Worm (Caenorhabditis elegans) whole organism, mixed stage, embryonic: ENCODE measurements around the gene F19C7.4.
A peak's percentile ranks its signal among the peaks of the same experiment; 100 is the strongest.

Experiments
- M03D4.4 ChIP-seq: sonication (generic microtip); optimal IDR thresholded peaks from 2 replicates; lab custom pipeline; 2017; ENCODE audit warnings: mild to moderate bottlenecking, missing genetic modification characterization, missing compliant biosample characterization
- bed-3 ChIP-seq: fragments of 200-800 bp; sonication (Bioruptor generic); optimal IDR thresholded peaks from 3 replicates; lab custom pipeline; 2018; ENCODE audit warnings: mild to moderate bottlenecking, missing genetic modification characterization, moderate library complexity, missing compliant biosample characterization
- blmp-1 ChIP-seq: fragments of 150-350 bp; optimal IDR thresholded peaks from 2 replicates; lab custom pipeline; 2014; ENCODE audit warnings: missing biosample characterization, missing genetic modification characterization
- ceh-39 ChIP-seq: fragments of 150-350 bp; optimal IDR thresholded peaks from 2 replicates; lab custom pipeline; 2014; ENCODE audit warnings: missing biosample characterization, missing genetic modification characterization
- ceh-43 ChIP-seq: fragments of 200-800 bp; sonication (Bioruptor generic); optimal IDR thresholded peaks from 2 replicates; lab custom pipeline; 2018; ENCODE audit warnings: mild to moderate bottlenecking, missing genetic modification characterization, moderate library complexity, missing compliant biosample characterization
- ceh-83 ChIP-seq: fragments of 200-800 bp; sonication (Bioruptor generic); optimal IDR thresholded peaks from 2 replicates; lab custom pipeline; 2018; ENCODE audit warnings: mild to moderate bottlenecking, missing genetic modification characterization, missing compliant biosample characterization
- ces-1 ChIP-seq: fragments of 150-350 bp; optimal IDR thresholded peaks from 2 replicates; lab custom pipeline; 2014; ENCODE audit warnings: missing biosample characterization, missing genetic modification reagents, missing genetic modification characterization
- cnd-1 ChIP-seq: fragments of 200-800 bp; sonication (Bioruptor generic); optimal IDR thresholded peaks from 2 replicates; lab custom pipeline; 2018; ENCODE audit warnings: mild to moderate bottlenecking, missing genetic modification characterization, missing compliant biosample characterization
- drap-1 ChIP-seq: fragments of 200-800 bp; sonication (Bioruptor generic); optimal IDR thresholded peaks from 3 replicates; lab custom pipeline; 2018; ENCODE audit warnings: mild to moderate bottlenecking, missing genetic modification characterization, missing compliant biosample characterization
- elt-1 ChIP-seq: sonication (generic microtip); optimal IDR thresholded peaks from 2 replicates; lab custom pipeline; 2017; ENCODE audit warnings: missing genetic modification characterization, mild to moderate bottlenecking, missing compliant biosample characterization, antibody characterized with exemption, moderate library complexity, borderline replicate concordance; ENCODE audit not compliant: insufficient read depth
- elt-3 ChIP-seq: fragments of 150-350 bp; optimal IDR thresholded peaks from 2 replicates; lab custom pipeline; 2014; ENCODE audit warnings: missing biosample characterization, missing genetic modification characterization
- flh-1 ChIP-seq: fragments of 200-800 bp; sonication (Bioruptor generic); optimal IDR thresholded peaks from 2 replicates; lab custom pipeline; 2018; ENCODE audit warnings: mild to moderate bottlenecking, missing genetic modification characterization, moderate library complexity, missing compliant biosample characterization
- ham-2 ChIP-seq: fragments of 200-800 bp; sonication (Bioruptor generic); optimal IDR thresholded peaks from 2 replicates; lab custom pipeline; 2018; ENCODE audit warnings: mild to moderate bottlenecking, missing genetic modification characterization, missing compliant biosample characterization
- hlh-1 ChIP-seq: fragments of 150-350 bp; optimal IDR thresholded peaks from 2 replicates; lab custom pipeline; 2014; ENCODE audit warnings: missing biosample characterization, missing genetic modification reagents, missing genetic modification characterization
- lin-13 ChIP-seq: fragments of 150-350 bp; optimal IDR thresholded peaks from 2 replicates; lab custom pipeline; 2014; ENCODE audit warnings: missing biosample characterization, missing genetic modification characterization
- lin-32 ChIP-seq: fragments of 200-800 bp; sonication (Bioruptor generic); optimal IDR thresholded peaks from 2 replicates; lab custom pipeline; 2018; ENCODE audit warnings: mild to moderate bottlenecking, missing genetic modification characterization, missing compliant biosample characterization
- lsy-2 ChIP-seq: fragments of 150-350 bp; optimal IDR thresholded peaks from 2 replicates; lab custom pipeline; 2014; ENCODE audit warnings: missing biosample characterization, missing genetic modification characterization
- mab-5 ChIP-seq: fragments of 150-350 bp; optimal IDR thresholded peaks from 2 replicates; lab custom pipeline; 2014; ENCODE audit warnings: missing biosample characterization, missing genetic modification characterization
- mep-1 ChIP-seq: fragments of 150-350 bp; optimal IDR thresholded peaks from 2 replicates; lab custom pipeline; 2017; ENCODE audit warnings: missing biosample characterization, missing genetic modification reagents, missing genetic modification characterization, inconsistent platforms
- mls-2 ChIP-seq: sonication (generic microtip); optimal IDR thresholded peaks from 2 replicates; lab custom pipeline; 2016; ENCODE audit warnings: mild to moderate bottlenecking, missing genetic modification characterization, moderate library complexity, missing compliant biosample characterization
- nhr-12 ChIP-seq: fragments of 150-350 bp; optimal IDR thresholded peaks from 2 replicates; lab custom pipeline; 2014; ENCODE audit warnings: missing biosample characterization, missing genetic modification characterization
- nhr-2 ChIP-seq: fragments of 150-350 bp; optimal IDR thresholded peaks from 2 replicates; lab custom pipeline; 2014; ENCODE audit warnings: missing biosample characterization, missing genetic modification characterization
- nhr-237 ChIP-seq: fragments of 150-350 bp; optimal IDR thresholded peaks from 2 replicates; lab custom pipeline; 2014; ENCODE audit warnings: missing biosample characterization, missing genetic modification characterization
- nhr-28 ChIP-seq: fragments of 150-350 bp; optimal IDR thresholded peaks from 2 replicates; lab custom pipeline; 2014; ENCODE audit warnings: missing biosample characterization, missing genetic modification characterization
- nhr-76 ChIP-seq: sonication (generic microtip); optimal IDR thresholded peaks from 2 replicates; lab custom pipeline; 2017; ENCODE audit warnings: missing biosample characterization, missing genetic modification characterization
- pha-4 ChIP-seq: fragments of 150-350 bp; optimal IDR thresholded peaks from 2 replicates; lab custom pipeline; 2018; ENCODE audit warnings: missing biosample characterization, missing genetic modification reagents, missing genetic modification characterization
- sem-2 ChIP-seq: fragments of 200-800 bp; sonication (Bioruptor generic); optimal IDR thresholded peaks from 2 replicates; lab custom pipeline; 2018; ENCODE audit warnings: mild to moderate bottlenecking, missing genetic modification characterization, missing compliant biosample characterization
- snpc-4 ChIP-seq: fragments of 150-350 bp; optimal IDR thresholded peaks from 2 replicates; lab custom pipeline; 2014; ENCODE audit warnings: missing biosample characterization, missing genetic modification characterization
- sptf-1 ChIP-seq: sonication (generic microtip); optimal IDR thresholded peaks from 2 replicates; lab custom pipeline; 2017; ENCODE audit warnings: mild to moderate bottlenecking, missing genetic modification characterization, moderate library complexity, missing compliant biosample characterization
- tbx-8 ChIP-seq: fragments of 200-800 bp; sonication (Bioruptor generic); optimal IDR thresholded peaks from 2 replicates; lab custom pipeline; 2018; ENCODE audit warnings: mild to moderate bottlenecking, missing genetic modification characterization, moderate library complexity, missing compliant biosample characterization
- unc-120 ChIP-seq: sonication (generic microtip); optimal IDR thresholded peaks from 2 replicates; lab custom pipeline; 2017; ENCODE audit warnings: missing genetic modification characterization, missing compliant biosample characterization; ENCODE audit not compliant: poor library complexity, severe bottlenecking
- unc-62 ChIP-seq: fragments of 150-350 bp; optimal IDR thresholded peaks from 2 replicates; lab custom pipeline; 2014; ENCODE audit warnings: missing biosample characterization, missing genetic modification reagents, missing genetic modification characterization
- ztf-11 ChIP-seq: fragments of 150-350 bp; optimal IDR thresholded peaks from 2 replicates; lab custom pipeline; 2014; ENCODE audit warnings: missing biosample characterization, missing genetic modification characterization

F19C7.4 gene

ce11 chrIV:4643577-4643976, 40.9 kb downstream of the F19C7.4 start:
- TF ChIP-seq ham-2 (GFP tag; lab: Kevin White, UChicago) (peak; percentile 47), lin-32 (GFP tag; lab: Kevin White, UChicago) (no peak), unc-120 (tag; lab: Kevin White, UChicago) (peak; percentile 67), nhr-28 (tag; lab: Kevin White, UChicago) (no peak), lsy-2 (tag; lab: Kevin White, UChicago) (no peak)

ce11 chrIV:4645243-4645642, 42.6 kb downstream of the F19C7.4 start:
- TF ChIP-seq sem-2 (GFP tag; lab: Kevin White, UChicago) = no peak
- peak; percentile 52 for TF ChIP-seq hlh-1 (tag; lab: Kevin White, UChicago)

ce11 chrIV:4647385-4647784, 44.7 kb downstream of the F19C7.4 start, which contains the start of gene F29B9.8:
Gene F29B9.8, plus strand, starts transcription at chrIV:4647685.
- TF ChIP-seq nhr-12 (tag; lab: Kevin White, UChicago) (no peak), elt-1 (tag; lab: Kevin White, UChicago) (no peak), pha-4 (no peak), unc-62 (GFP tag; lab: Kevin White, UChicago) (no peak), nhr-2 (tag; lab: Kevin White, UChicago) (no peak), hlh-1 (tag; lab: Kevin White, UChicago) (no peak), nhr-28 (tag; lab: Kevin White, UChicago) (no peak), ceh-43 (GFP tag; lab: Kevin White, UChicago) (no peak), ces-1 (GFP tag; lab: Kevin White, UChicago) (no peak), sptf-1 (tag; lab: Kevin White, UChicago) (no peak), blmp-1 (tag; lab: Kevin White, UChicago) (no peak), ham-2 (GFP tag; lab: Kevin White, UChicago) (no peak), cnd-1 (no peak), lin-32 (GFP tag; lab: Kevin White, UChicago) (no peak), unc-120 (tag; lab: Kevin White, UChicago) (no peak), lsy-2 (tag; lab: Kevin White, UChicago) (no peak), nhr-237 (tag; lab: Kevin White, UChicago) (no peak), ztf-11 (no peak), mep-1 (no peak), bed-3 (GFP tag; lab: Kevin White, UChicago) (no peak)
- TF ChIP-seq, all 35 proteins: peak for 0

ce11 chrIV:4649460-4649859, 46.8 kb downstream of the F19C7.4 start, which contains the start of gene F29B9.7:
Gene F29B9.7, plus strand, starts transcription at chrIV:4649760.
- TF ChIP-seq nhr-237 (tag; lab: Kevin White, UChicago) = no peak
- no peak for TF ChIP-seq bed-3 (GFP tag; lab: Kevin White, UChicago)
- TF ChIP-seq lsy-2 (tag; lab: Kevin White, UChicago) = no peak
- TF ChIP-seq nhr-12 (tag; lab: Kevin White, UChicago) = no peak
- TF ChIP-seq mls-2 (tag; lab: Kevin White, UChicago) = no peak
- TF ChIP-seq nhr-28 (tag; lab: Kevin White, UChicago) = no peak
- TF ChIP-seq lin-32 (GFP tag; lab: Kevin White, UChicago) = no peak
- TF ChIP-seq sem-2 (GFP tag; lab: Kevin White, UChicago) = no peak
- no peak for TF ChIP-seq ztf-11
- no peak for TF ChIP-seq nhr-2 (tag; lab: Kevin White, UChicago)
- no peak for TF ChIP-seq ceh-83
- TF ChIP-seq hlh-1 (tag; lab: Kevin White, UChicago) = no peak
- TF ChIP-seq mab-5 = no peak
- no peak for TF ChIP-seq snpc-4 (tag; lab: Kevin White, UChicago)
- TF ChIP-seq ceh-39 (tag; lab: Kevin White, UChicago) = no peak
- TF ChIP-seq ceh-43 (GFP tag; lab: Kevin White, UChicago) = no peak
- TF ChIP-seq sptf-1 (tag; lab: Kevin White, UChicago) = no peak
- TF ChIP-seq cnd-1 = no peak
- TF ChIP-seq drap-1 = no peak

ce11 chrIV:4650624-4651094, 48.0 kb downstream of the F19C7.4 start, which contains the start of gene ubc-9:
Gene ubc-9, plus strand, starts transcription at chrIV:4651044.
- no peak for TF ChIP-seq nhr-2 (tag; lab: Kevin White, UChicago)
- TF ChIP-seq cnd-1 = peak; percentile 38
- peak; percentile 60 for TF ChIP-seq mls-2 (tag; lab: Kevin White, UChicago)
- TF ChIP-seq mep-1 = peak; percentile 78
- TF ChIP-seq nhr-12 (tag; lab: Kevin White, UChicago) = no peak
- TF ChIP-seq M03D4.4 (tag; lab: Kevin White, UChicago) = no peak
- no peak for TF ChIP-seq unc-62 (GFP tag; lab: Kevin White, UChicago)
- TF ChIP-seq lin-13 = peak; percentile 34
- peak; percentile 33 for TF ChIP-seq unc-120 (tag; lab: Kevin White, UChicago)
- peak; percentile 48 for TF ChIP-seq pha-4
- peak; percentile 40 for TF ChIP-seq nhr-237 (tag; lab: Kevin White, UChicago)
- no peak for TF ChIP-seq bed-3 (GFP tag; lab: Kevin White, UChicago)
- TF ChIP-seq ham-2 (GFP tag; lab: Kevin White, UChicago) = no peak
- TF ChIP-seq ceh-39 (tag; lab: Kevin White, UChicago) = peak; percentile 94
- TF ChIP-seq sptf-1 (tag; lab: Kevin White, UChicago) = peak; percentile 27
- no peak for TF ChIP-seq nhr-28 (tag; lab: Kevin White, UChicago)
- no peak for TF ChIP-seq blmp-1 (tag; lab: Kevin White, UChicago)
- TF ChIP-seq ces-1 (GFP tag; lab: Kevin White, UChicago) = peak; percentile 65
- no peak for TF ChIP-seq sem-2 (GFP tag; lab: Kevin White, UChicago)
- TF ChIP-seq ceh-83 = no peak
- TF ChIP-seq lin-32 (GFP tag; lab: Kevin White, UChicago) = no peak
- no peak for TF ChIP-seq nhr-76 (tag; lab: Kevin White, UChicago)
- TF ChIP-seq flh-1 (GFP tag; lab: Kevin White, UChicago) = no peak
- peak; percentile 57 for TF ChIP-seq lsy-2 (tag; lab: Kevin White, UChicago)
- no peak for TF ChIP-seq tbx-8 (GFP tag; lab: Kevin White, UChicago)
- TF ChIP-seq ceh-43 (GFP tag; lab: Kevin White, UChicago) = peak; percentile 9
- TF ChIP-seq elt-3 = no peak
- TF ChIP-seq ztf-11 = no peak
- no peak for TF ChIP-seq drap-1
- TF ChIP-seq, all 35 proteins: peak for 12
